Worm (Caenorhabditis elegans): Measurements from ENCODE around the gene srg-17.
A peak's percentile ranks its signal among the peaks of the same experiment; 100 is the strongest.

srg-17 gene

ce11 chrII:12491936-12492335 lies 18.4 kb downstream of the srg-17 start, which contains the start of gene srz-6:
Gene srz-6, plus strand, starts transcription at chrII:12492236.
- TF ChIP-seq snpc-4 (GFP tag; optimal IDR thresholded peaks at IDR 0.05): no peak
- no peak for TF ChIP-seq snpc-4 (tag; optimal IDR thresholded peaks at IDR 0.05)
- TF ChIP-seq zfh-2 (GFP tag; conservative IDR thresholded peaks at IDR 0.05): 0 out of 2 replicates have a peak, but pooled peaks have one; percentile 29

- TF ChIP-seq sea-2 (GFP tag; IDR thresholded peaks at IDR 0.05) (no peak), egrh-3 (GFP tag; IDR thresholded peaks at IDR 0.05) (peak; percentile 97), cebp-2 (GFP tag; IDR thresholded peaks at IDR 0.05) (0 out of 2 replicates have a peak, but pooled peaks have one; percentile 4), F37B4.10 (GFP tag; IDR thresholded peaks at IDR 0.05) (0 out of 2 replicates have a peak, but pooled peaks have one; percentile 71), rcor-1 (GFP tag; IDR thresholded peaks at IDR 0.05) (no peak), zfh-2 (GFP tag; conservative IDR thresholded peaks at IDR 0.05) (peak; percentile 74)
Observed at ce11 chrII:12494067-12494477, 20.6 kb downstream of the srg-17 start.

ce11 chrII:12494556-12495131 lies 21.1 kb downstream of the srg-17 start, which contains the start of gene col-85:
Gene col-85, minus strand, starts transcription at chrII:12495095.
- TF ChIP-seq hmg-1.2 (GFP tag; IDR thresholded peaks at IDR 0.05) (peak; percentile 90), let-526 (GFP tag; IDR thresholded peaks at IDR 0.05) (0 out of 2 replicates have a peak, but pooled peaks have one; percentile 35), zfh-2 (GFP tag; conservative IDR thresholded peaks at IDR 0.05) (peak; percentile 17), tbp1 (GFP tag; optimal IDR thresholded peaks at IDR 0.05) (peak; percentile 95), aptf-2 (GFP tag; conservative IDR thresholded peaks at IDR 0.05) (0 out of 2 replicates have a peak, but pooled peaks have one; percentile 34), K12H6.12 (tag; optimal IDR thresholded peaks at IDR 0.05) (peak; percentile 23), cebp-2 (GFP tag; IDR thresholded peaks at IDR 0.05) (peak; percentile 77; the same call in 1 of the 2 replicates), repo-1 (tag; optimal IDR thresholded peaks at IDR 0.05) (peak; percentile 50), F39B2.1 (GFP tag; IDR thresholded peaks at IDR 0.05) (no peak), egrh-3 (GFP tag; IDR thresholded peaks at IDR 0.05) (no peak), egl-44 (GFP tag; IDR thresholded peaks at IDR 0.05) (peak; percentile 89), rcor-1 (GFP tag; IDR thresholded peaks at IDR 0.05) (peak; percentile 85), B0035.1 (tag; optimal IDR thresholded peaks at IDR 0.05) (peak; percentile 72), cebp-1 (GFP tag; IDR thresholded peaks at IDR 0.05) (no peak), cebp-1 (tag; optimal IDR thresholded peaks at IDR 0.05) (peak; percentile 81), unc-130 (GFP tag; optimal IDR thresholded peaks at IDR 0.05) (peak; percentile 62), ceh-100 (GFP tag; IDR thresholded peaks at IDR 0.05) (peak; percentile 78), hmg-20 (GFP tag; IDR thresholded peaks at IDR 0.05) (peak; percentile 67), ztf-25 (GFP tag; IDR thresholded peaks at IDR 0.05) (peak; percentile 93), dpff-1 (tag; optimal IDR thresholded peaks at IDR 0.05) (no peak), snpc-4 (GFP tag; optimal IDR thresholded peaks at IDR 0.05) (peak; percentile 91), snpc-4 (tag; optimal IDR thresholded peaks at IDR 0.05) (peak; percentile 92 to 97 (median 95)), F55B11.4 (tag; optimal IDR thresholded peaks at IDR 0.05; ENCODE audit: borderline replicate concordance, insufficient read depth) (no peak), athp-1 (tag; optimal IDR thresholded peaks at IDR 0.05) (peak; percentile 60), attf-3 (GFP tag; conservative IDR thresholded peaks at IDR 0.05) (peak; percentile 77), let-607 (tag; optimal IDR thresholded peaks at IDR 0.05) (peak; percentile 3 to 56), ekl-4 (GFP tag; IDR thresholded peaks at IDR 0.05) (peak; percentile 72), akir-1 (GFP tag; optimal IDR thresholded peaks at IDR 0.05) (no peak), chd-7 (tag; optimal IDR thresholded peaks at IDR 0.05) (peak; percentile 87), nhr-90 (tag; optimal IDR thresholded peaks at IDR 0.05) (peak; percentile 94), F23B12.7 (tag; optimal IDR thresholded peaks at IDR 0.05; ENCODE audit: insufficient read depth) (peak; percentile 88), rec-8 (tag; optimal IDR thresholded peaks at IDR 0.05) (peak; percentile 76 to 91), lir-1 (GFP tag; conservative IDR thresholded peaks at IDR 0.05) (peak; percentile 58), bed-1 (GFP tag; IDR thresholded peaks at IDR 0.05) (0 out of 2 replicates have a peak, but pooled peaks have one; percentile 77), ztf-22 (GFP tag; optimal IDR thresholded peaks at IDR 0.05) (no peak), attf-6 (GFP tag; IDR thresholded peaks at IDR 0.05) (peak; percentile 56; the same call in 1 of the 2 replicates), hrde-1 (tag; optimal IDR thresholded peaks at IDR 0.05; ENCODE audit: borderline replicate concordance) (peak; percentile 74), fkh-3 (tag; optimal IDR thresholded peaks at IDR 0.05) (peak; percentile 87), mel-28 (tag; optimal IDR thresholded peaks at IDR 0.05; ENCODE audit: borderline replicate concordance) (peak; percentile 3)

All from whole organism, young adult.